Fruit fly (Drosophila melanogaster) whole organism, larva: ENCODE measurements around the gene CG8329.

Experiments used
- noc ChIP-seq: fragments of 200-800 bp; sonication (Bioruptor generic); optimal IDR thresholded peaks from 3 replicates; lab custom pipeline; 2019; ENCODE audit warnings: missing biosample characterization, mild to moderate bottlenecking, missing genetic modification characterization, moderate library complexity

The CG8329 gene

DNA sequence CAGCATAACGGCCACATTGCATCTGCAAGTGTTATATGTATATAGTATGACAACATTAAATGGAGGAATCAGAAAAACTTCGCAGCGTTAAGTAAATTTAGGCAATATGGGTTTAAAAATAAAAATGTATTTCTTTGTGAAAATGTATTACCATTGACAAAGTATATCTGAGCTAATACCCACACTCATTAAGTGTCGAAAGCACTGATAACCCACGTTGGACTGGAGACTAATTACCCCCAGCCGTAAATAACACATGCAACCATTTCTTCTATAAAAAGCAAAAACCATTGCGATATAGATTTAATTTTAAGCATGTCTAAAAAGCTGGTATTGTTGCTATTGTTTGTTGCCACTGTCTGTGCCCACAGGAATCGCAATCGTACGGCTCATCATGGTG lies at the start of gene CG8329:
Gene CG8329 (plus strand): TSS at position 301 of the 400 bp plus-strand sequence.
- no peak for TF ChIP-seq noc (tag; lab: Kevin White, UChicago)

DNA sequence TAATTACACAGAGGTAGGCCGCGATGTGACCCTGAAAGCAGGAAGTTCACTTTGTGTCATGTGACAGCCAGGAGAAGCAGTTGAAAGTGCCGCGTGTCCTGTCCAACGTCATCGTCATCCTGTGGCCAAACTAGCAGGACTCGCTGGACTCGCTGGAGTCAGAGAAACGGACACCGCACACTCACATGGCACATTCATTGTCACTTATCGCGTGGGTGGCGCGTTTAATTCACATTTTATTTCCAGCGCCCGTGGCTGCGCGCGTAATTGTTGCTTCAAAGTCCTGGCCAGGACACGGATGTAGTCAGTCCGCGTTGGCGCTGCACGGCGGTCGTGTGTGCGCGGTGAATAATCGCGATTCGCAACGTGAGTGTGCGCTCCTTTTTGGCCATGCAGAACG lies 40.4 kb upstream of the CG8329 start, which contains the start of gene Tmc:
Gene Tmc (plus strand): TSS at position 301 of the 400 bp plus-strand sequence.
- TF ChIP-seq noc (tag; lab: Kevin White, UChicago) = no peak

DNA sequence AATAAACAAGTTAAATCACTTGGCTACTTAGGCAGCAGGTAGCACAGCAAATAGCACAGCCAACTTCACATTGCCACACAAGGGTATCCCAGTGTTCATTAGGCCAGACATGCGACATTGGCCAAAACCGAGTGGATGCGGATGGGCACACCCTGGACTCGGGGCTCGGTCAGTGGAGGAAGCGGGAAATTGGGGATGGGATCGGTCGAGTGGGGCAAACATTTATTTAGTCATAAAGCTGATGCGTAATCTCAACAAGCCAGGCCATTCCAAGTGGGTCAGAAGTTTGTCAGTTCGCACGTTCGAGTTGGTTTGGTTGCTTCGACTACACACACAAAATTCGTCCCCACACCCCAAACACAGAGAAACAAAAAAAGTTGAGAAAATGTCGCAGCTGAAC lies 39.2 kb upstream of the CG8329 start, which contains the start of gene CG3222:
Gene CG3222 (plus strand): TSS at position 301 of the 400 bp plus-strand sequence.
- no peak for TF ChIP-seq noc (tag; lab: Kevin White, UChicago)

DNA sequence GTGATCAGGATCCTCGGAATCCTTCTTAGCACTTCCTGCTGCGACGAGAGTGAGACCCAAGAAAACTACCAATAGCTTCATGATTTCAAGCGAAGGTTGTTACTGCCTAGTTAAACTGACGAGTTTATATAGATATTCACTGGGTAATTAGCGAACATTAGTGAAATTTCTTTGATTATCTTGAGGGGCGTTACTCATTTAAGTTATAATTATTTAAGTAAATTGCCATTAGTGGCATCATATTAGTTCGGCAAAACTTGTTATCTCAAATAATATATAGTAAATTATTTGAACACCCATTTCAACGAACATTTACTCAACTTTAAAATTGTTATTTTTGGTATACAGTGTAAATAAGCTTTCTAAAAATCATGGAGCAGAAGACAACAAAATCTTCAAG lies 36.7 kb upstream of the CG8329 start, which contains the start of the genes CG3088 and CG3306:
Gene CG3088 (minus strand): TSS at position 101 of the 400 bp plus-strand sequence.
Gene CG3306 (plus strand): TSS at position 299 of the 400 bp plus-strand sequence.
- no peak for TF ChIP-seq noc (tag; lab: Kevin White, UChicago)

DNA sequence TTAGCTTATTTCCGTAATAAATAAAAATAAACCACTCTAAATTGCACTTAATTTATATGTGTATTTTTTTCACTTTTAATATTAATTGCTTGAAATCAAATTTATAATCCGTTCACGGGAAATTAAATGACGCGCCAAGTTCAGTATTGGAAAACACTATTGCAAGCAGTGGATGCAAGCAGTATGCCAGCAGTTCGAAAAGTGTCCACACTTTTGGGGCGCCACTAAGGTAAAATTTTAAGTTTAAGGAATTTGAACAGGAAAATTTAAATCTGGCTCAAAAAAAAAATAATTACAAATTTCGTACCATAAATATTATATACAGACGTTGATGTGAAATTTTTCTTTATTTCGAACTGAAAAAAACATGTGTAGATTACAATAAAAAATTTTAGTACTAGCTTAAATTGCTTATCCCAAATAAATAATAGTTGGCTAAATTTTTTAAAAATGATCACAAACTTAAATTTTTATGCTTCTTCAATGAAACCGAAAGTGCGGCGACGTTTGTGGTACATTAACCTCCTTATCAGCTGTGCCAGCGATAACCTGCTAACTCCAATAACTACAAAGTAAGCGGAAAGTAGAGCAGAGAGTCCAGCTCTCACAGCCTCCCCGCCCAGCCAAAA lies 23.8 kb upstream of the CG8329 start:
- TF ChIP-seq noc (tag; lab: Kevin White, UChicago) = no peak

DNA sequence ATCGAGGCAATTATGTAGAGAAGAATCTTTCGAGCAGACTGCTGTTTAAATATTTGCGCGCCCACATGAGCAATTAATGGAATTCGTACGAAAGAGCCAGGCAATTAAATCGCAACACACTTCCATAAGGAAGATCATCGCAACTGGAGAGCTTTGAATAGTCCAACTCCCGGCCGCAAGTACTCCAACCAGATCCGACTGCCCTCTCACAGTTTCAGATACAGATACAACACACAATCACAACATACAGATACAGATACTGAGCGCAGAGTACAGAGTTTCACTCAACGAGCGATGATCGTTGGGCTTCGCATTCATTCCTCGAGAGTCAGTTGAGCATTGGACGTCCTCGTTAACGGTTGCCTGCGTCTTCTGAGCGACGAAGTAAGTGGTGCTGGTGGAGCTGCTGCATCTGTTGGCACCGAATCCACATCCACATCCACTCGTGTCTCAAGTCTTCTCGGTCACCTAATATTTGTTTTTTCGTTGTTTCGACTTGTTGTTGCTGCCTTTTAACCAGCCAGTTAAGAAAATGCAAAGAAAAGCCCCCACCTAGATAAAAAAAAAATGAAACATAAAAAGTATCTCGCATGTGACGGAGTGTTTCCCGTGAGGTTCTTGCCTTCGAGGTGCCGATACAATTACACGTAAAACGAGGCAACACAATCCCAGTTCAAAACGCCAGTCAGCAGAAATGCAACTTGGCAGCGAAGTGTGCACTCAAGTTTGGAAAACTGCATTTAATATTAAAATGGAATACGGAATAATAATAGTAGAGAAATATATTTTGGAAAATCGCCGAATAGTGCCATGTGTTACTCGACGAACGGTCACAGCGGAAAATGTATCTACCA lies 23.1 kb upstream of the CG8329 start, which contains the start of gene LanB2:
Gene LanB2 (plus strand): TSS at position 326 of the 854 bp plus-strand sequence.
- peak; percentile 37 for TF ChIP-seq noc (tag; lab: Kevin White, UChicago)

DNA sequence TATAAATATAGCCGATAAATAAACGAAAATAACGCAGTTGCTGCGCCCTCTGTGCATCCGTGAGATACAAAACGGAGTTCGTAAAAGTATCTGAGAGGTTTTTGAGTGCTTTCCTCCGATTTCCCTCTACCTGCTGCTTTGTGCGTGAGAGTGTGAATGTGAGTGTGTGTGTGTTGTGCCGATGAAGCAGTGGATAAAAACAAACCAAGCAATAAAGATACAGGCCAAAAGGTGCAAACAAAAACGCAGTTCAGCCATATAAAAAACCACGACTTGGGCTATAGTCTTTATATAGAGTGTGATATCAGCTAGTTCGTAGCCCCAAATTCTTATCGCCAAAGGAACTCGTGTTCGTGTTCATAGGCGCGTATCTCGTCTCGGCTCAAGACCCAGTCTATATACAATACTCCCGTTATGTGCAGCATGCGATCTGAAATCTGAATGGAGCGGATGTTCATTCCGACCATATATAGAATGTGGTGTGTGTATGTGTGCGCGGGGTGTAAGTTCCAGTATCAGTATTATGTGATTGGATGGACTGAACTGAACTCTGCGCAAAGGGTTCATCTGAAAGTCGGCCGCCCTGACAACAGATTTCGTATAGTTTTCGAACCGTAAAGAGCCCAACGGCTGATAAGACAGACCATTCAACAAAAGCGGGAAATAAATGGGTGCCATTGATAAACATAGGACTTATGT lies 22.3 kb upstream of the CG8329 start:
- peak; percentile 33 for TF ChIP-seq noc (tag; lab: Kevin White, UChicago)

DNA sequence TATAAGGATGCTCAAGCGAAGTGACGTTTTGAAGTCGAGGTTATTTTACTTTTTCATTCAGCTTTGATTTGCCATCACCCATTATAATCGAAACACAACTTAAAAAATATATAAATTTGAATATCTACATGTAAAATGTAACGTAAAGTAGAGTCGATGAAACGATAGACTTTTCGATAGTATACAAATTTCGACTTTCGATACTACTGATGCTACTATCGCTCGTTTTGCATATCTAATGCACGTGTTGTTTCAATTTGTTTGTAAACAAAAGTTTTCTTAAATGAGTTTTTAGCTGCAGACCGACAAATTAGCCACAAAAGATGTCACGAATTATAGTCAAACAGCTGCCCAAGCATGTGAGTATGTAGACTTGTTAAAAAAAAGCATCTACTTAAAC lies 13.9 kb upstream of the CG8329 start, which contains the start of gene CG3335:
Gene CG3335 (plus strand): TSS at position 224 of the 400 bp plus-strand sequence.
- no peak for TF ChIP-seq noc (tag; lab: Kevin White, UChicago)

DNA sequence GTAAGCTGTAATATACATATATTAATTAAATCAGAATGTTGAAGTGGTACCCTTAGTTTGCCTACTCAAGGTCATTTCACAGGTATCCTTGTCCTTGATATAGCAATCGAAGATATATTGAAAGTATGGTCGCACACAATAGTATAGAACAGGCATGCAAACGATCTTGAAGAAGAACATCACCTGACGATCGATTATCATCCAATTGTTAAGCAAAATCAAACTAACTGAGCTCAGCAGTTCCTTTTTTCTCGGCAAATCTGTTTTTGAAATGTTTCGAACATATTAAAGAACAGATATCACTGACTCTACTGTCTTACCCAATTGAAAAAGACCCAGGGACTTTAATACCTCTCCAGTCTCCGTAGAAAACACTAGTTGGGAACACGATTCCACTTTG lies 9.5 kb upstream of the CG8329 start, which contains the start of gene Cyp40:
Gene Cyp40 (plus strand): TSS at position 301 of the 400 bp plus-strand sequence.
- TF ChIP-seq noc (tag; lab: Kevin White, UChicago) = no peak

DNA sequence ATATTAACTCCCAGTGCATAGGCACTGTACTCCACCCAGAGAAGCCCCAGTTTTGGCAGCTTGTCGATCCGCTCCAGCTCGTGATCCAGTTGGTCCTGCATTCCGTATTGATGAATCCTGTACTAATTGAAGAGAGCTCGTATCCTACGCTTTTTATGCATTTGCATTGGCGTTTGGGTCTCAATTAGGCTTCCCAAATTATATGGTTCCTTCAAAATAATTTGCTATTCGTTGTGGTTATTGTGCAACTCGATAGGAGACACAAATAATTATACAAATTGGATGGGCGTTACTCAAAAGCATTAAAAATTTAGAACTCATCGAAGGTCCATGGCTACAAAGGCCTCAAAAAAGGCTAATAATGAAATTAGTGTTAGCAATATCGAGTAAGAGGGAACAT lies 8.8 kb upstream of the CG8329 start, which contains the start of gene Or67b:
Gene Or67b (minus strand): TSS at position 101 of the 400 bp plus-strand sequence.
- no peak for TF ChIP-seq noc (tag; lab: Kevin White, UChicago)

DNA sequence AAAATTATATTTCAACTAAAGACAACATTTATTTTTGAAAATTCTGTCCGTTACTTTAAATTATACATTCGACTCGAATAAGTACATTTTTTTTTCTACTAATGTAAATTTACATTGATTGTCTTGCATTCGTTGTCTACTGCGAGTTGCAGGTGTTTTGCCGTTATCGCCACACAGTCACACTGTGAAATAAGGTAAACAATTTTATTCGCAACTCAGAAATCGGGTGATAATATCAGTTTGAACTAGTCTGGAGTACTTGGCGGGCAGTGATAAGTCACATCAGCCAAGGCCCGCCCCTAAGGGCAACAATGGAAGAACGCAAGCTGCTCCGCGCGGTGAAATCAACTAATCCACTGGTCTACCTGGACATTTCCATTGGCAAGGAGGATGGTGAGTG lies 8.0 kb upstream of the CG8329 start:
- no peak for TF ChIP-seq noc (tag; lab: Kevin White, UChicago)

DNA sequence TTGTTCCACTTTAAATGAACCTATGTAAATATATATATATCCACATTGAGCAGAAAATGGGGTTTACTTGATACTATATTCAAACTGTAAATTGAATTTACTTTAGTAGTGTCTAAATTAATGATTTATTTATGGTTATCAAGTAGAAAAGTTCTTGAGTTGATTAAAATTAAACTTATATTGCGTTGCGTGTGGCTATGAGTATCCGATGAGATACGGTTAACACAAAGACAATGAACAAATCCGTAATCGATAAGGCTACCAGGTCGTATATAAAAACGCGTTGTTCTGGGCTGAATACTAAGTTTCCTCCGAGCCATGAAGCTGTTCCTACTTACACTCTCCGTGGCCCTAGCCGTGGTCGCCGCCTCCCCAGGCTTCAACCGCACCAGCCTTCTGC lies 1.1 kb downstream of the CG8329 start, which contains the start of gene CG18179:
Gene CG18179 (plus strand): TSS at position 301 of the 400 bp plus-strand sequence.
- TF ChIP-seq noc (tag; lab: Kevin White, UChicago) = no peak

DNA sequence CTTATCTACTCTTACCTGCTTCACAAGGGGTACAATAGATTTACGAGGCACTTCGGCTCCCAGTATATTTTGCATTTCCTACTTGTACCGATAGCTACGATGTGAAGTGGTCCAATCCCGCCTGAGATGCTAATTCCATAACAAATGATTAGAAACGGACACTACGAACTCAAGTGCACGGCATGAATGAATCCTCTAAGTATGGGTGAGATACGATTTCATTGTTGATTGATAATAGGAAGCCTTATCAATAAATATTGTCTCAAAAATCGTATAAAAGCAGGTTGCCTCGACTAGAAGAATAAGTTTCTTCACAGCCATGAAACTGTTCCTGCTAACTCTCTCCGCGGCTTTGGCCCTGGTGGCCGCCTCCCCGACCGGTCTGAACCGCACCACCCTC lies 2.8 kb downstream of the CG8329 start, which contains the start of gene CG18180:
Gene CG18180 (plus strand): TSS at position 301 of the 400 bp plus-strand sequence.
- no peak for TF ChIP-seq noc (tag; lab: Kevin White, UChicago)

DNA sequence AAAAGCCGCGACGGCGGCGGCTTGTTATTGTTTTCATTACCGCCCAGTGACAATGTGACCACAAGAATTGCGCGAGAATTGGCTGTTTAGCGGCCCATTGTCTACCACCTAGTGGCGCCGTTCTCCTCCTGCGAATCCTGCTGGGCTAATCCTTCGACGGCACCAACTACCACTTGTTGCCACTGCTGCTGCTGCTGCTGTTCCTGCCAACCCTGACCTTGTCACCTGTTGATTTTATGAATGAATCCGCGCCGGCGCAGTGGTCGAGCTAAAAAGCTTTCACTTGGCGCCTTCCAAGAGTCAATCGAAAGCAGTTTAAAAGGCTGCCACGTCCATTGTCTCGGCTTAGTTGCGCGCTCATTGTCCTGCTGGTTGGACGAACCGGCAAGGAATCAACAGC lies 5.8 kb downstream of the CG8329 start, which contains the start of gene CNMaR:
Gene CNMaR (plus strand): TSS at position 348 of the 400 bp plus-strand sequence.
- no peak for TF ChIP-seq noc (tag; lab: Kevin White, UChicago)

DNA sequence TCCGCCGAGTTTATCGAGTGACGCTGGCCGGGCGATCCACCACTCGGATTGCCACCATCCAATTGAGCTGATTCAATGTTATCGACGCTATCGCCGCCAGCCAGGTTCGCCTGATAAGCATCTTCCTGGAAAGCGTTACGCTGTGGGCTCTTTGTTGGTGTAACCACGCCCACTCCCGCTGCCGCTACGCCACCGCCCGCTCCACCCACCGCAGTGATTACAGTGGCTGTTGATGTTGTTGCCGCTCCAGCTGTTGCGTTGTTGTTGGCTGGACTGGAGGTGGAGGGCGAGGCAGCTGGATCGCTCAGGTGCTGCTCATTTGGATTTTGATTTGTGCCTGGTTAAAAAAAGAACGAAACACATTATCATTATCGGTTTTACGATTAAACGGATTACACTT lies 33.5 kb downstream of the CG8329 start:
- TF ChIP-seq noc (tag; lab: Kevin White, UChicago) = no peak
